Fruit fly (Drosophila melanogaster) whole organism, wandering third instar larva: ENCODE data around the gene XNP.
A peak's percentile ranks its signal among the peaks of the same experiment; 100 is the strongest.

Experiments used
- Dif ChIP-seq: fragments of 200-275, 200-300 bp; sonication (Bioruptor generic); optimal IDR thresholded peaks from 2 replicates; lab custom pipeline; 2018; ENCODE audit warnings: missing biosample characterization, missing genetic modification characterization; ENCODE audit not compliant: partially characterized antibody
- OdsH ChIP-seq: fragments of 200-800 bp; sonication (Bioruptor generic); optimal IDR thresholded peaks from 2 replicates; lab custom pipeline; 2016; ENCODE audit warnings: missing biosample characterization, mild to moderate bottlenecking, missing genetic modification characterization
- dl ChIP-seq, 2 experiments: fragments of 175-275, 200-275 bp in 1 of 2; fragments of 200-275 bp in 1 of 2; sonication (Bioruptor generic); optimal IDR thresholded peaks; lab custom pipeline; 2018; ENCODE audit warnings: mild to moderate bottlenecking in 2 of 2, missing biosample characterization in 2 of 2, missing genetic modification characterization in 2 of 2, moderate library complexity in 2 of 2; ENCODE audit not compliant: partially characterized antibody in 2 of 2, insufficient read depth in 1 of 2
- fru ChIP-seq: fragments of 200-800 bp; sonication (Bioruptor generic); optimal IDR thresholded peaks from 3 replicates; lab custom pipeline; 2016; ENCODE audit warnings: missing biosample characterization, mild to moderate bottlenecking, missing genetic modification characterization

dm6 chr3R:25482463-25483173 lies at the start of gene XNP, which contains the start of the genes CG42488 and CG5116:
- TF ChIP-seq dl (GFP tag; optimal IDR thresholded peaks at IDR 0.05; lab: Kevin White, UChicago; ENCODE audit: insufficient read depth in 1 of 2, partially characterized antibody in 2 of 2) (no peak), OdsH (GFP tag; lab: Kevin White, UChicago) (peak; percentile 30), fru (GFP tag; lab: Kevin White, UChicago) (no peak), Dif (GFP tag; lab: Kevin White, UChicago) (no peak)
